Worm (Caenorhabditis elegans) whole organism, late embryonic: ENCODE results near the gene lir-2.

Experiments
- ceh-45 ChIP-seq: fragments of 200-800 bp; sonication (Bioruptor generic); IDR thresholded peaks from 2 replicates; pipeline ENCODE4 v1.3.6; 2022; ENCODE audit warnings: missing genetic modification reagents, missing genetic modification characterization, missing compliant biosample characterization
- ets-4 ChIP-seq: sonication (generic microtip); optimal IDR thresholded peaks from 2 replicates; lab custom pipeline; 2016; ENCODE audit warnings: missing genetic modification characterization, missing compliant biosample characterization
- fkh-10 ChIP-seq: fragments of 150-350 bp; optimal IDR thresholded peaks from 2 replicates; lab custom pipeline; 2014; ENCODE audit warnings: missing biosample characterization, missing genetic modification reagents, missing genetic modification characterization
- gmeb-2 ChIP-seq: sonication (generic microtip); optimal IDR thresholded peaks from 2 replicates; lab custom pipeline; 2016; ENCODE audit warnings: missing genetic modification characterization, inconsistent platforms, missing compliant biosample characterization
- ztf-16 ChIP-seq: sonication (generic microtip); optimal IDR thresholded peaks from 2 replicates; lab custom pipeline; 2017; ENCODE audit warnings: missing genetic modification characterization, missing compliant biosample characterization

DNA sequence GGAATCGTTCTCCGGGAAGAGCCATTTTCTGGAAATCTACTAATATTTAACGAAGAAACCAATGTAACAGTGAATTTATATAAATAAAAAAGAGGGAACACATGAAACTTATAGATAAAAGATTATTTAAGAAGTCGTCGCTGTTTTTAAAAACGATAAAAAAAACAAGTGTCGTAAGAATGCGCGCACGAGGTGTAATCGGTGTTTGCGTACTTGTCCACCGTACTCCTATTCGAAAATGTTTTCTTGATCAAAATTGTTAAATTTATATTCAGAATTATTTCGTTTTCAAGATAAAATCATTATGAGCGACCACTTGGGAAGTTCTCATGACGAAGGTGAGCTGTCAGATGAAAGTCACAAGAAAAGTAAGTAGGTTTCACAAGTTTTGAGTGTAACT is 31.9 kb downstream of the lir-2 start, which contains the start of the genes moa-2 and cdk-11.1:
- TF ChIP-seq gmeb-2 (no peak), fkh-10 (GFP tag; lab: Kevin White, UChicago) (no peak), ceh-45 (GFP tag; lab: Robert Waterston, UW) (no peak), ztf-16 (tag; lab: Kevin White, UChicago) (no peak), ets-4 (tag; lab: Kevin White, UChicago) (no peak)
